Fruit fly (Drosophila melanogaster) whole organism, embryonic: ENCODE results near the gene CG8851.

Experiments used
- CG10654 ChIP-seq: fragments of 200-800 bp; sonication (Bioruptor generic); optimal IDR thresholded peaks from 2 replicates; lab custom pipeline; 2016; ENCODE audit warnings: missing biosample characterization, missing genetic modification characterization
- CG10959 ChIP-seq: fragments of 200-800 bp; sonication (Bioruptor generic); IDR thresholded peaks from 2 replicates; pipeline ENCODE4 v1.3.6; 2022; ENCODE audit warnings: missing biosample characterization, missing genetic modification characterization
- CG12299 ChIP-seq: fragments of 200-800 bp; sonication (Bioruptor generic); optimal IDR thresholded peaks from 2 replicates; lab custom pipeline; 2018; ENCODE audit warnings: missing biosample characterization, mild to moderate bottlenecking, missing genetic modification characterization
- CG1233 ChIP-seq: fragments of 200-800 bp; sonication (Bioruptor generic); optimal IDR thresholded peaks from 4 replicates; lab custom pipeline; 2018; ENCODE audit warnings: missing biosample characterization, mild to moderate bottlenecking, missing genetic modification characterization
- CG15011 ChIP-seq: fragments of 200-800 bp; sonication (Bioruptor generic); optimal IDR thresholded peaks from 3 replicates; lab custom pipeline; 2018; ENCODE audit warnings: missing biosample characterization, mild to moderate bottlenecking, missing genetic modification characterization
- CG1529 ChIP-seq: fragments of 200-800 bp; sonication (Bioruptor generic); optimal IDR thresholded peaks from 3 replicates; lab custom pipeline; 2018; ENCODE audit warnings: missing biosample characterization, missing genetic modification characterization
- CG15479 ChIP-seq: fragments of 200-800 bp; sonication (Bioruptor generic); optimal IDR thresholded peaks from 3 replicates; lab custom pipeline; 2019; ENCODE audit warnings: missing biosample characterization, mild to moderate bottlenecking, missing genetic modification characterization, moderate library complexity
- CG15514 ChIP-seq: fragments of 200-800 bp; sonication (Bioruptor generic); optimal IDR thresholded peaks from 3 replicates; lab custom pipeline; 2017; ENCODE audit warnings: missing biosample characterization, missing genetic modification characterization, mild to moderate bottlenecking, moderate library complexity, missing genetic modification reagents
- CG1602 ChIP-seq: fragments of 200-800 bp; sonication (Bioruptor generic); optimal IDR thresholded peaks from 3 replicates; lab custom pipeline; 2016; ENCODE audit warnings: missing biosample characterization, missing genetic modification characterization
- CG16863 ChIP-seq: fragments of 200-800 bp; sonication (Bioruptor generic); optimal IDR thresholded peaks from 3 replicates; lab custom pipeline; 2016; ENCODE audit warnings: missing biosample characterization, missing genetic modification characterization
- CG17912 ChIP-seq: fragments of 200-800 bp; sonication (Bioruptor generic); optimal IDR thresholded peaks from 2 replicates; lab custom pipeline; 2018; ENCODE audit warnings: missing biosample characterization, mild to moderate bottlenecking, missing genetic modification characterization
- CG18764 ChIP-seq: fragments of 200-800 bp; sonication (Bioruptor generic); optimal IDR thresholded peaks from 3 replicates; lab custom pipeline; 2016; ENCODE audit warnings: missing biosample characterization, missing genetic modification characterization
- CG2202 ChIP-seq: fragments of 200-800 bp; sonication (Bioruptor generic); optimal IDR thresholded peaks from 2 replicates; lab custom pipeline; 2018; ENCODE audit warnings: missing biosample characterization, mild to moderate bottlenecking, missing genetic modification characterization
- CG33557 ChIP-seq: fragments of 200-800 bp; sonication (Bioruptor generic); optimal IDR thresholded peaks from 2 replicates; lab custom pipeline; 2019; ENCODE audit warnings: missing biosample characterization, mild to moderate bottlenecking, missing genetic modification characterization, moderate library complexity
- CG3995 ChIP-seq: fragments of 200-800 bp; sonication (Bioruptor generic); optimal IDR thresholded peaks from 3 replicates; lab custom pipeline; 2016; ENCODE audit warnings: missing biosample characterization, missing genetic modification characterization
- CG4820 ChIP-seq: fragments of 200-800 bp; sonication (Bioruptor generic); optimal IDR thresholded peaks from 3 replicates; lab custom pipeline; 2016; ENCODE audit warnings: missing biosample characterization, missing genetic modification characterization
- CG6765 ChIP-seq: fragments of 200-800 bp; sonication (Bioruptor generic); optimal IDR thresholded peaks from 3 replicates; lab custom pipeline; 2017; ENCODE audit warnings: missing biosample characterization, mild to moderate bottlenecking, missing genetic modification characterization
- CG7271 ChIP-seq: fragments of 200-800 bp; sonication (Bioruptor generic); optimal IDR thresholded peaks from 2 replicates; lab custom pipeline; 2018; ENCODE audit warnings: missing biosample characterization, mild to moderate bottlenecking, missing genetic modification characterization, moderate library complexity
- CG7745 ChIP-seq: fragments of 200-800 bp; sonication (Bioruptor generic); optimal IDR thresholded peaks from 2 replicates; lab custom pipeline; 2018; ENCODE audit warnings: missing biosample characterization, mild to moderate bottlenecking, missing genetic modification characterization, moderate library complexity
- CG7786 ChIP-seq: fragments of 200-800 bp; sonication (Bioruptor generic); optimal IDR thresholded peaks from 2 replicates; lab custom pipeline; 2016; ENCODE audit warnings: missing biosample characterization, missing genetic modification characterization
- CG8359 ChIP-seq: fragments of 200-800 bp; sonication (Bioruptor generic); optimal IDR thresholded peaks from 2 replicates; lab custom pipeline; 2017; ENCODE audit warnings: missing biosample characterization, mild to moderate bottlenecking, missing genetic modification characterization, borderline replicate concordance
- CG9727 ChIP-seq: fragments of 200-800 bp; sonication (Bioruptor generic); optimal IDR thresholded peaks from 3 replicates; lab custom pipeline; 2017; ENCODE audit warnings: missing biosample characterization, mild to moderate bottlenecking, missing genetic modification characterization
- CG9797 ChIP-seq: fragments of 200-800 bp; sonication (Bioruptor generic); optimal IDR thresholded peaks from 3 replicates; lab custom pipeline; 2018; ENCODE audit warnings: missing biosample characterization, mild to moderate bottlenecking, missing genetic modification characterization
- D ChIP-seq, 2 experiments: fragments of 200-800 bp in 1 of 2; fragments of >200 bp in 1 of 2; sonication (Bioruptor generic) in 1 of 2; optimal IDR thresholded peaks; 2 replicates in 1 of 2; 3 replicates in 1 of 2; lab custom pipeline; 2017; ENCODE audit warnings: mild to moderate bottlenecking in 1 of 2, missing biosample characterization in 1 of 2, missing genetic modification characterization in 1 of 2, missing genetic modification reagents in 1 of 2
- Dbx ChIP-seq: fragments of 200-800 bp; sonication (Bioruptor generic); IDR thresholded peaks from 3 replicates; pipeline ENCODE4 v1.3.6; 2022; ENCODE audit warnings: missing biosample characterization, missing genetic modification characterization
- Dek ChIP-seq: fragments of 200-800 bp; sonication (Bioruptor generic); optimal IDR thresholded peaks from 3 replicates; lab custom pipeline; 2019; ENCODE audit warnings: missing biosample characterization, mild to moderate bottlenecking, missing genetic modification characterization, moderate library complexity
- Dref ChIP-seq: fragments of 200-800 bp; sonication (Bioruptor generic); IDR thresholded peaks from 2 replicates; pipeline ENCODE4 v1.3.6; 2022; ENCODE audit warnings: missing biosample characterization, missing genetic modification characterization
- Drgx ChIP-seq: fragments of 200-800 bp; sonication (Bioruptor generic); IDR thresholded peaks from 2 replicates; pipeline ENCODE4 v1.3.6; 2022; ENCODE audit warnings: missing biosample characterization, missing genetic modification characterization
- Eip74EF ChIP-seq, 2 experiments: fragments of 200-800 bp in 1 of 2; fragments of >200 bp in 1 of 2; sonication (Bioruptor generic) in 1 of 2; optimal IDR thresholded peaks; 2 replicates each; lab custom pipeline; 2017 to 2019; ENCODE audit warnings: missing biosample characterization in 2 of 2, missing genetic modification characterization in 2 of 2, mild to moderate bottlenecking in 1 of 2, moderate library complexity in 1 of 2
- Ets65A ChIP-seq: fragments of 200-800 bp; sonication (Bioruptor generic); peaks from one replicate; lab custom pipeline; 2016; ENCODE audit warnings: missing biosample characterization, missing genetic modification characterization
- GATAe ChIP-seq: fragments of 200-800 bp; sonication (Bioruptor generic); conservative IDR thresholded peaks from 2 replicates; pipeline ENCODE4 v1.3.6; 2022; ENCODE audit warnings: missing biosample characterization, missing genetic modification characterization
- HLH3B ChIP-seq: fragments of 200-800 bp; sonication (Bioruptor generic); IDR thresholded peaks from 2 replicates; pipeline ENCODE4 v1.3.6; 2022; ENCODE audit warnings: missing biosample characterization, missing genetic modification characterization
- HLH4C ChIP-seq: fragments of 200-800 bp; sonication (Bioruptor generic); IDR thresholded peaks from 3 replicates; pipeline ENCODE4 v1.3.6; 2022; ENCODE audit warnings: missing biosample characterization, missing genetic modification characterization; ENCODE audit not compliant: partially characterized antibody
- HLHmδ ChIP-seq: fragments of 200-800 bp; sonication (Bioruptor generic); optimal IDR thresholded peaks from 2 replicates; lab custom pipeline; 2018; ENCODE audit warnings: missing biosample characterization, mild to moderate bottlenecking, missing genetic modification characterization, moderate library complexity
- Lim3 ChIP-seq: fragments of 200-800 bp; sonication (Bioruptor generic); IDR thresholded peaks from 2 replicates; pipeline ENCODE4 v1.3.6; 2022; ENCODE audit warnings: missing biosample characterization, missing genetic modification characterization
- Optix ChIP-seq: fragments of 200-800 bp; sonication (Bioruptor generic); IDR thresholded peaks from 3 replicates; pipeline ENCODE4 v1.3.6; 2022; ENCODE audit warnings: missing biosample characterization, missing genetic modification characterization
- PHDP ChIP-seq: fragments of 200-800 bp; sonication (Bioruptor generic); optimal IDR thresholded peaks from 3 replicates; lab custom pipeline; 2018; ENCODE audit warnings: missing biosample characterization, mild to moderate bottlenecking, missing genetic modification characterization, moderate library complexity
- Sin3A ChIP-seq: fragments of >200 bp; optimal IDR thresholded peaks from 2 replicates; lab custom pipeline; 2018
- Usf ChIP-seq: fragments of 200-800 bp; sonication (Bioruptor generic); optimal IDR thresholded peaks from 2 replicates; lab custom pipeline; 2017; ENCODE audit warnings: missing genotype, missing biosample characterization, missing genetic modification characterization
- abd-A ChIP-seq: fragments of 200-800 bp; sonication (Bioruptor generic); optimal IDR thresholded peaks from 3 replicates; lab custom pipeline; 2019; ENCODE audit warnings: missing biosample characterization, mild to moderate bottlenecking, missing genetic modification characterization, moderate library complexity
- ase ChIP-seq: fragments of 200-800 bp; sonication (Bioruptor generic); IDR thresholded peaks from 3 replicates; pipeline ENCODE4 v1.3.6; 2022; ENCODE audit warnings: missing biosample characterization, missing genetic modification characterization
- br ChIP-seq: fragments of >200 bp; optimal IDR thresholded peaks from 2 replicates; lab custom pipeline; 2017
- dmrt11E ChIP-seq: fragments of 200-800 bp; sonication (Bioruptor generic); optimal IDR thresholded peaks from 3 replicates; lab custom pipeline; 2018; ENCODE audit warnings: missing biosample characterization, mild to moderate bottlenecking, missing genetic modification characterization, moderate library complexity
- eyg ChIP-seq: fragments of 200-800 bp; sonication (Bioruptor generic); optimal IDR thresholded peaks from 3 replicates; lab custom pipeline; 2016; ENCODE audit warnings: missing biosample characterization, missing genetic modification characterization
- fu2 ChIP-seq: fragments of 200-800 bp; sonication (Bioruptor generic); optimal IDR thresholded peaks from 2 replicates; lab custom pipeline; 2016; ENCODE audit warnings: missing biosample characterization, missing genetic modification characterization
- kah ChIP-seq: fragments of 200-800 bp; sonication (Bioruptor generic); optimal IDR thresholded peaks from 2 replicates; lab custom pipeline; 2018; ENCODE audit warnings: missing biosample characterization, mild to moderate bottlenecking, missing genetic modification characterization
- lov ChIP-seq, 2 experiments: fragments of 200-800 bp in 1 of 2; fragments of >200 bp in 1 of 2; sonication (Bioruptor generic) in 1 of 2; IDR thresholded peaks in 1 of 2; optimal IDR thresholded peaks in 1 of 2; 2 replicates in 1 of 2; 3 replicates in 1 of 2; pipeline versions ENCODE4 v1.3.6 to Lab custom; 2017 to 2022; ENCODE audit warnings: missing biosample characterization in 1 of 2, missing genetic modification characterization in 1 of 2
- odd ChIP-seq: fragments of 200-800 bp; sonication (Bioruptor generic); optimal IDR thresholded peaks from 2 replicates; lab custom pipeline; 2017; ENCODE audit warnings: missing biosample characterization, mild to moderate bottlenecking, missing genetic modification characterization
- pum ChIP-seq: fragments of 200-800 bp; sonication (Bioruptor generic); optimal IDR thresholded peaks from 2 replicates; lab custom pipeline; 2016; ENCODE audit warnings: missing biosample characterization, missing genetic modification characterization
- unc-4 ChIP-seq: fragments of 200-800 bp; sonication (Bioruptor generic); IDR thresholded peaks from 2 replicates; pipeline ENCODE4 v1.3.6; 2022; ENCODE audit warnings: missing biosample characterization, missing genetic modification characterization; ENCODE audit not compliant: partially characterized antibody
- usp ChIP-seq: fragments of >200 bp; optimal IDR thresholded peaks from 2 replicates; lab custom pipeline; 2017; ENCODE audit warnings: missing biosample characterization, missing genetic modification characterization

The CG8851 gene

dm6 chr2L:3570566-3570965 is 51.1 kb downstream of the CG8851 start (continued):
- no peak for TF ChIP-seq CG18764 (GFP tag; lab: Kevin White, UChicago)
- no peak for TF ChIP-seq Sin3A
- no peak for TF ChIP-seq Drgx (GFP tag; lab: Robert Waterston, UW)
- no peak for TF ChIP-seq CG17912 (GFP tag; lab: Kevin White, UChicago)
- TF ChIP-seq GATAe (GFP tag; lab: Robert Waterston, UW), result no peak
- TF ChIP-seq Dbx (GFP tag; lab: Robert Waterston, UW), result no peak
- no peak for TF ChIP-seq abd-A
- TF ChIP-seq Usf, result no peak
- no peak for TF ChIP-seq CG10654 (GFP tag; lab: Kevin White, UChicago)
- no peak for TF ChIP-seq HLH4C (GFP tag; lab: Robert Waterston, UW)
- no peak for TF ChIP-seq CG1529 (GFP tag; lab: Kevin White, UChicago)
- TF ChIP-seq D (optimal IDR thresholded peaks at IDR 0.05; lab: Kevin White, UChicago), result peak; percentile 2
- no peak for TF ChIP-seq D (GFP tag; optimal IDR thresholded peaks at IDR 0.05; lab: Kevin White, UChicago)
- no peak for TF ChIP-seq br (lab: Kevin White, UChicago)
- peak; percentile 29 for TF ChIP-seq CG9727 (GFP tag; lab: Kevin White, UChicago)
- peak; percentile 48 for TF ChIP-seq CG1233 (GFP tag; lab: Kevin White, UChicago)
- TF ChIP-seq eyg, result no peak
- TF ChIP-seq fu2 (GFP tag; lab: Kevin White, UChicago), result no peak
- no peak for TF ChIP-seq HLH3B (GFP tag; lab: Robert Waterston, UW)
- TF ChIP-seq CG7745 (tag; lab: Kevin White, UChicago), result peak; percentile 33
- peak; percentile 32 for TF ChIP-seq CG15479 (GFP tag; lab: Kevin White, UChicago)
- peak; percentile 59 for TF ChIP-seq CG33557
- TF ChIP-seq unc-4 (GFP tag; lab: Robert Waterston, UW), result no peak
- no peak for TF ChIP-seq lov (optimal IDR thresholded peaks at IDR 0.05; lab: Kevin White, UChicago)
- no peak for TF ChIP-seq lov (GFP tag; IDR thresholded peaks at IDR 0.05; lab: Robert Waterston, UW)
- no peak for TF ChIP-seq pum
- TF ChIP-seq CG8359 (GFP tag; lab: Kevin White, UChicago), result no peak
- TF ChIP-seq CG4820 (GFP tag; lab: Kevin White, UChicago), result no peak
- peak in 1 of 2 experiments; percentile 6 for TF ChIP-seq Eip74EF (GFP tag; optimal IDR thresholded peaks at IDR 0.05; lab: Kevin White, UChicago)
- TF ChIP-seq CG7271 (tag; lab: Kevin White, UChicago), result no peak
- TF ChIP-seq Dek (tag; lab: Kevin White, UChicago), result no peak
- no peak for TF ChIP-seq CG9797 (GFP tag; lab: Kevin White, UChicago)
- TF ChIP-seq CG15514 (GFP tag; lab: Kevin White, UChicago), result no peak
- TF ChIP-seq ase (GFP tag; lab: Robert Waterston, UW), result no peak
- TF ChIP-seq HLHmδ, result no peak
- TF ChIP-seq CG3995 (GFP tag; lab: Kevin White, UChicago), result no peak
- no peak for TF ChIP-seq CG6765 (GFP tag; lab: Kevin White, UChicago)
- TF ChIP-seq kah (GFP tag; lab: Kevin White, UChicago), result no peak
- no peak for TF ChIP-seq usp (GFP tag; lab: Kevin White, UChicago)
- no peak for TF ChIP-seq PHDP
- TF ChIP-seq dmrt11E (tag; lab: Kevin White, UChicago), result peak; percentile 47
- TF ChIP-seq CG16863, result no peak
- TF ChIP-seq CG7786, result no peak
- TF ChIP-seq Lim3 (GFP tag; lab: Robert Waterston, UW), result no peak
- no peak for TF ChIP-seq CG1602 (GFP tag; lab: Kevin White, UChicago)
- TF ChIP-seq CG15011 (GFP tag; lab: Kevin White, UChicago), result no peak
- TF ChIP-seq Optix (GFP tag; lab: Robert Waterston, UW), result no peak
- peak; percentile 46 for TF ChIP-seq odd (GFP tag; lab: Kevin White, UChicago)
- TF ChIP-seq Ets65A (GFP tag; lab: Kevin White, UChicago), result no peak
- peak; percentile 54 for TF ChIP-seq CG2202 (tag; lab: Kevin White, UChicago)
- TF ChIP-seq Dref (GFP tag; lab: Robert Waterston, UW), result no peak
- no peak for TF ChIP-seq CG10959
- TF ChIP-seq CG12299 (tag; lab: Kevin White, UChicago), result no peak
